Worm (Caenorhabditis elegans) whole organism, L2 larva: Measurements from ENCODE around the gene T04A11.4.
"Not testable (repeated sequence)": the region's sequence is repeated elsewhere in the genome, so short reads cannot be mapped to it uniquely, and the experiment has no call there.

ENCODE experiments used
- C34F6.9 ChIP-seq: fragments of 150-350 bp; optimal IDR thresholded peaks from 2 replicates; lab custom pipeline; 2014; ENCODE audit warnings: missing biosample characterization, missing genetic modification characterization
- F13H6.1 ChIP-seq: sonication (generic microtip); optimal IDR thresholded peaks from 2 replicates; lab custom pipeline; 2016; ENCODE audit warnings: missing genetic modification characterization, missing compliant biosample characterization
- R02D3.7 ChIP-seq: fragments of 150-350 bp; optimal IDR thresholded peaks from 2 replicates; lab custom pipeline; 2014; ENCODE audit warnings: missing biosample characterization, missing genetic modification characterization
- Y55F3AM.14 ChIP-seq: fragments of 200-800 bp; sonication (Bioruptor generic); optimal IDR thresholded peaks from 2 replicates; lab custom pipeline; 2018; ENCODE audit warnings: mild to moderate bottlenecking, missing genetic modification characterization, missing compliant biosample characterization
- ZK546.5 ChIP-seq: sonication (generic microtip); optimal IDR thresholded peaks from 2 replicates; lab custom pipeline; 2017; ENCODE audit warnings: missing biosample characterization, missing genetic modification characterization
- alr-1 ChIP-seq: fragments of 150-350 bp; optimal IDR thresholded peaks from 2 replicates; lab custom pipeline; 2014; ENCODE audit warnings: missing biosample characterization, missing genetic modification characterization
- aly-2 ChIP-seq: fragments of 150-350 bp; optimal IDR thresholded peaks from 2 replicates; lab custom pipeline; 2014; ENCODE audit warnings: missing biosample characterization, missing genetic modification characterization
- ama-1 ChIP-seq: fragments of 150-350 bp; optimal IDR thresholded peaks from 2 replicates; lab custom pipeline; 2018; ENCODE audit warnings: inconsistent platforms
- blmp-1 ChIP-seq: sonication (generic microtip); optimal IDR thresholded peaks from 2 replicates; lab custom pipeline; 2017; ENCODE audit warnings: missing genetic modification characterization, mild to moderate bottlenecking, missing compliant biosample characterization, antibody characterized with exemption, moderate library complexity; ENCODE audit not compliant: insufficient read depth
- ceh-16 ChIP-seq: fragments of 150-350 bp; optimal IDR thresholded peaks from 2 replicates; lab custom pipeline; 2014; ENCODE audit warnings: missing biosample characterization, missing genetic modification characterization
- ceh-82 ChIP-seq: fragments of 150-350 bp; optimal IDR thresholded peaks from 2 replicates; lab custom pipeline; 2014; ENCODE audit warnings: missing biosample characterization, missing genetic modification characterization
- crh-2 ChIP-seq: sonication (generic microtip); optimal IDR thresholded peaks from 2 replicates; lab custom pipeline; 2017; ENCODE audit warnings: missing biosample characterization, missing genetic modification characterization
- dmd-4 ChIP-seq: sonication (generic microtip); optimal IDR thresholded peaks from 2 replicates; lab custom pipeline; 2017; ENCODE audit warnings: missing biosample characterization, missing genetic modification characterization
- egl-27 ChIP-seq: sonication (generic microtip); optimal IDR thresholded peaks from 3 replicates; lab custom pipeline; 2017; ENCODE audit warnings: missing biosample characterization, missing genetic modification reagents, missing genetic modification characterization
- elt-1 ChIP-seq: fragments of 150-350 bp; optimal IDR thresholded peaks from 2 replicates; lab custom pipeline; 2014; ENCODE audit warnings: missing biosample characterization, missing genetic modification characterization
- elt-3 ChIP-seq: sonication (generic microtip); optimal IDR thresholded peaks from 2 replicates; lab custom pipeline; 2017; ENCODE audit warnings: missing biosample characterization, missing genetic modification characterization
- fos-1 ChIP-seq: fragments of 150-350 bp; optimal IDR thresholded peaks from 2 replicates; lab custom pipeline; 2014; ENCODE audit warnings: missing biosample characterization, missing genetic modification characterization
- gmeb-1 ChIP-seq: fragments of 150-350 bp; optimal IDR thresholded peaks from 2 replicates; lab custom pipeline; 2014; ENCODE audit warnings: missing biosample characterization, missing genetic modification characterization
- lin-11 ChIP-seq: fragments of 150-350 bp; sonication (generic microtip); optimal IDR thresholded peaks from 2 replicates; lab custom pipeline; 2014; ENCODE audit warnings: missing biosample characterization, missing genetic modification characterization, inconsistent platforms, mixed read lengths
- lin-13 ChIP-seq: fragments of 150-350 bp; optimal IDR thresholded peaks from 2 replicates; lab custom pipeline; 2014; ENCODE audit warnings: missing biosample characterization, missing genetic modification reagents, missing genetic modification characterization
- lin-39 ChIP-seq: fragments of 150-350 bp; optimal IDR thresholded peaks from 2 replicates; lab custom pipeline; 2014; ENCODE audit warnings: missing biosample characterization, missing genetic modification reagents, missing genetic modification characterization
- lsy-2 ChIP-seq, 2 experiments: fragments of 150-350 bp in 1 of 2; sonication (generic microtip) in 1 of 2; optimal IDR thresholded peaks; 2 replicates each; lab custom pipeline; 2014 to 2017; ENCODE audit warnings: missing biosample characterization in 2 of 2, missing genetic modification characterization in 2 of 2
- mab-5 ChIP-seq: fragments of 150-350 bp; optimal IDR thresholded peaks from 2 replicates; lab custom pipeline; 2014; ENCODE audit warnings: missing biosample characterization, missing genetic modification characterization
- mbf-1 ChIP-seq: sonication (generic microtip); optimal IDR thresholded peaks from 2 replicates; lab custom pipeline; 2017; ENCODE audit warnings: missing biosample characterization, missing genetic modification characterization
- mdl-1 ChIP-seq, 2 experiments: fragments of 150-350 bp in 1 of 2; sonication (generic microtip) in 1 of 2; optimal IDR thresholded peaks; 2 replicates each; lab custom pipeline; 2017; ENCODE audit warnings: missing biosample characterization in 2 of 2, missing genetic modification characterization in 2 of 2
- nhr-10 ChIP-seq: sonication (generic microtip); optimal IDR thresholded peaks from 2 replicates; lab custom pipeline; 2017; ENCODE audit warnings: missing biosample characterization, missing genetic modification characterization
- nhr-11 ChIP-seq: fragments of 150-350 bp; optimal IDR thresholded peaks from 2 replicates; lab custom pipeline; 2014; ENCODE audit warnings: missing biosample characterization, missing genetic modification characterization
- nhr-12 ChIP-seq: fragments of 150-350 bp; optimal IDR thresholded peaks from 2 replicates; lab custom pipeline; 2014; ENCODE audit warnings: missing biosample characterization, missing genetic modification characterization
- nhr-129 ChIP-seq: fragments of 150-350 bp; optimal IDR thresholded peaks from 2 replicates; lab custom pipeline; 2014; ENCODE audit warnings: missing biosample characterization, missing genetic modification characterization
- nhr-21 ChIP-seq: fragments of 150-350 bp; optimal IDR thresholded peaks from 2 replicates; lab custom pipeline; 2014; ENCODE audit warnings: missing biosample characterization, missing genetic modification characterization
- nhr-23 ChIP-seq: fragments of 150-350 bp; optimal IDR thresholded peaks from 2 replicates; lab custom pipeline; 2014; ENCODE audit warnings: missing biosample characterization, missing genetic modification reagents, missing genetic modification characterization
- nhr-237 ChIP-seq: fragments of 150-350 bp; optimal IDR thresholded peaks from 2 replicates; lab custom pipeline; 2014; ENCODE audit warnings: missing biosample characterization, missing genetic modification characterization
- nhr-25 ChIP-seq: fragments of 150-350 bp; sonication (generic microtip); optimal IDR thresholded peaks from 3 replicates; lab custom pipeline; 2014; ENCODE audit warnings: missing biosample characterization, missing genetic modification characterization
- nhr-6 ChIP-seq: fragments of 150-350 bp; optimal IDR thresholded peaks from 2 replicates; lab custom pipeline; 2014; ENCODE audit warnings: missing biosample characterization, missing genetic modification characterization
- nhr-77 ChIP-seq: fragments of 150-350 bp; optimal IDR thresholded peaks from 2 replicates; lab custom pipeline; 2014; ENCODE audit warnings: missing biosample characterization, missing genetic modification characterization
- peb-1 ChIP-seq: fragments of 150-350 bp; optimal IDR thresholded peaks from 2 replicates; lab custom pipeline; 2014; ENCODE audit warnings: missing biosample characterization, missing genetic modification characterization
- sem-4 ChIP-seq: fragments of 150-350 bp; optimal IDR thresholded peaks from 2 replicates; lab custom pipeline; 2014; ENCODE audit warnings: missing biosample characterization, missing genetic modification reagents, missing genetic modification characterization
- skn-1 ChIP-seq: sonication (generic microtip); optimal IDR thresholded peaks from 2 replicates; lab custom pipeline; 2017; ENCODE audit warnings: missing biosample characterization, missing genetic modification characterization
- sma-3 ChIP-seq: sonication (generic microtip); optimal IDR thresholded peaks from 2 replicates; lab custom pipeline; 2016; ENCODE audit warnings: missing genetic modification reagents, missing genetic modification characterization, missing compliant biosample characterization
- sma-9 ChIP-seq, 2 experiments: fragments of 150-350 bp in 1 of 2; sonication (generic microtip) in 1 of 2; optimal IDR thresholded peaks; 2 replicates each; lab custom pipeline; 2014 to 2016; ENCODE audit warnings: missing genetic modification characterization in 2 of 2, mild to moderate bottlenecking in 1 of 2, missing biosample characterization in 1 of 2, missing compliant biosample characterization in 1 of 2, missing genetic modification reagents in 1 of 2, moderate library complexity in 1 of 2
- snpc-4 ChIP-seq: fragments of 150-350 bp; optimal IDR thresholded peaks from 2 replicates; lab custom pipeline; 2014; ENCODE audit warnings: missing biosample characterization, missing genetic modification characterization
- unc-39 ChIP-seq: fragments of 150-350 bp; optimal IDR thresholded peaks from 2 replicates; lab custom pipeline; 2014; ENCODE audit warnings: missing biosample characterization, missing genetic modification characterization
- unc-55 ChIP-seq: fragments of 150-350 bp; sonication (generic microtip); optimal IDR thresholded peaks from 3 replicates; lab custom pipeline; 2014; ENCODE audit warnings: missing biosample characterization, missing genetic modification reagents, missing genetic modification characterization
- zag-1 ChIP-seq: fragments of 150-350 bp; optimal IDR thresholded peaks from 2 replicates; lab custom pipeline; 2014; ENCODE audit warnings: missing biosample characterization, missing genetic modification characterization
- ztf-1 ChIP-seq: fragments of 200-800 bp; sonication (Bioruptor generic); conservative IDR thresholded peaks from 2 replicates; pipeline ENCODE4 v1.3.6; 2022; ENCODE audit warnings: missing genetic modification characterization, missing compliant biosample characterization
- ztf-11 ChIP-seq: sonication (generic microtip); optimal IDR thresholded peaks from 2 replicates; lab custom pipeline; 2017; ENCODE audit warnings: missing biosample characterization, missing genetic modification characterization
- ztf-4 ChIP-seq: fragments of 150-350 bp; optimal IDR thresholded peaks from 2 replicates; lab custom pipeline; 2014; ENCODE audit warnings: missing biosample characterization, missing genetic modification characterization

T04A11.4 gene

ce11 chrIV:12484479-12484878 lies at the start of gene T04A11.4:
Gene T04A11.4 (minus strand): TSS chrIV:12484579.
- not testable (repeated sequence) for TF ChIP-seq nhr-77 (tag; lab: Kevin White, UChicago); lsy-2 (tag; optimal IDR thresholded peaks at IDR 0.05; lab: Kevin White, UChicago); peb-1 (tag; lab: Kevin White, UChicago)

ce11 chrIV:12531464-12531863 lies 47.1 kb upstream of the T04A11.4 start:
- TF ChIP-seq sem-4 = no peak
- no peak for TF ChIP-seq C34F6.9 (tag; lab: Kevin White, UChicago)
- peak; percentile 3 for TF ChIP-seq nhr-25 (tag; lab: Kevin White, UChicago)
- TF ChIP-seq ceh-16 = peak; percentile 89
- no peak for TF ChIP-seq snpc-4 (tag; lab: Kevin White, UChicago)
- TF ChIP-seq elt-1 (tag; lab: Kevin White, UChicago) = peak; percentile 71
- TF ChIP-seq, all 48 proteins: peak for 3

- TF ChIP-seq snpc-4 (tag; lab: Kevin White, UChicago) (no peak), gmeb-1 (no peak), peb-1 (tag; lab: Kevin White, UChicago) (no peak)
- TF ChIP-seq, all 48 proteins: peak for 0
Measured at ce11 chrIV:12531047-12531446, 46.7 kb upstream of the T04A11.4 start, which contains the start of gene F53B2.5. Gene F53B2.5 (minus strand): TSS chrIV:12531147.

ce11 chrIV:12527217-12527616 lies 42.8 kb upstream of the T04A11.4 start, which contains the start of gene F53B2.8:
Gene F53B2.8 (minus strand): TSS chrIV:12527396.
- TF ChIP-seq nhr-21 (tag; lab: Kevin White, UChicago) (no peak), snpc-4 (tag; lab: Kevin White, UChicago) (no peak), sma-9 (GFP tag; optimal IDR thresholded peaks at IDR 0.05; lab: Kevin White, UChicago) (peak; percentile 57), sma-9 (tag; optimal IDR thresholded peaks at IDR 0.05; lab: Kevin White, UChicago) (no peak), ztf-11 (tag; lab: Kevin White, UChicago) (no peak), alr-1 (tag; lab: Kevin White, UChicago) (no peak), sem-4 (no peak), mab-5 (tag; lab: Kevin White, UChicago) (no peak), nhr-12 (tag; lab: Kevin White, UChicago) (no peak), F13H6.1 (tag; lab: Kevin White, UChicago) (peak; percentile 0), ceh-16 (no peak), sma-3 (no peak), zag-1 (tag; lab: Kevin White, UChicago) (no peak), ceh-82 (tag; lab: Kevin White, UChicago) (no peak), mbf-1 (tag; lab: Kevin White, UChicago) (no peak), unc-55 (no peak), lsy-2 (tag; optimal IDR thresholded peaks at IDR 0.05; lab: Kevin White, UChicago) (peak in 1 of 2 experiments; percentile 34), lin-11 (tag; lab: Kevin White, UChicago) (no peak), unc-39 (tag; lab: Kevin White, UChicago) (no peak), ztf-1 (no peak), R02D3.7 (tag; lab: Kevin White, UChicago) (no peak), nhr-6 (no peak), elt-1 (tag; lab: Kevin White, UChicago) (no peak), ZK546.5 (tag; lab: Kevin White, UChicago) (no peak), blmp-1 (no peak), nhr-23 (no peak), peb-1 (tag; lab: Kevin White, UChicago) (no peak), crh-2 (tag; lab: Kevin White, UChicago) (peak; percentile 75), nhr-77 (tag; lab: Kevin White, UChicago) (no peak), ama-1 (lab: Kevin White, UChicago) (peak; percentile 11), nhr-11 (no peak), lin-39 (tag; lab: Kevin White, UChicago) (no peak), mdl-1 (tag; optimal IDR thresholded peaks at IDR 0.05; lab: Kevin White, UChicago) (no peak), nhr-25 (tag; lab: Kevin White, UChicago) (no peak), skn-1 (tag; lab: Kevin White, UChicago) (peak; percentile 19), fos-1 (tag; lab: Kevin White, UChicago) (peak; percentile 97), lin-13 (GFP tag; lab: Kevin White, UChicago) (no peak), C34F6.9 (tag; lab: Kevin White, UChicago) (peak; percentile 22), Y55F3AM.14 (no peak), aly-2 (tag; lab: Kevin White, UChicago) (no peak), nhr-237 (tag; lab: Kevin White, UChicago) (no peak), elt-3 (tag; lab: Kevin White, UChicago) (no peak), dmd-4 (tag; lab: Kevin White, UChicago) (no peak), nhr-10 (tag; lab: Kevin White, UChicago) (peak; percentile 9), ztf-4 (tag; lab: Kevin White, UChicago) (no peak), egl-27 (tag; lab: Kevin White, UChicago) (no peak), nhr-129 (peak; percentile 90)
